Fruit fly (Drosophila melanogaster) whole organism, embryonic: ENCODE measurements around the gene CG3149.

ENCODE experiments used
- Adf1 ChIP-seq: fragments of 200-800 bp; sonication (Bioruptor generic); IDR thresholded peaks from 2 replicates; pipeline ENCODE4 v1.3.6; 2022; ENCODE audit warnings: missing biosample characterization, missing genetic modification characterization
- Bteb2 ChIP-seq: fragments of 200-800 bp; sonication (Bioruptor generic); optimal IDR thresholded peaks from 2 replicates; lab custom pipeline; 2016; ENCODE audit warnings: missing biosample characterization, missing genetic modification characterization
- CG10431 ChIP-seq: fragments of 200-800 bp; sonication (Bioruptor generic); optimal IDR thresholded peaks from 3 replicates; lab custom pipeline; 2018; ENCODE audit warnings: missing biosample characterization, mild to moderate bottlenecking, missing genetic modification characterization
- CG11093 ChIP-seq: fragments of 200-800 bp; sonication (Bioruptor generic); IDR thresholded peaks from 3 replicates; pipeline ENCODE4 v1.3.6; 2022; ENCODE audit warnings: missing biosample characterization, missing genetic modification characterization
- CG12299 ChIP-seq: fragments of 200-800 bp; sonication (Bioruptor generic); optimal IDR thresholded peaks from 2 replicates; lab custom pipeline; 2018; ENCODE audit warnings: missing biosample characterization, mild to moderate bottlenecking, missing genetic modification characterization
- CG1233 ChIP-seq: fragments of 200-800 bp; sonication (Bioruptor generic); optimal IDR thresholded peaks from 4 replicates; lab custom pipeline; 2018; ENCODE audit warnings: missing biosample characterization, mild to moderate bottlenecking, missing genetic modification characterization
- CG12659 ChIP-seq: fragments of 200-800 bp; sonication (Bioruptor generic); optimal IDR thresholded peaks from 3 replicates; lab custom pipeline; 2017; ENCODE audit warnings: mild to moderate bottlenecking, missing biosample characterization, missing genetic modification reagents, missing genetic modification characterization
- CG14014 ChIP-seq: fragments of 200-800 bp; sonication (Bioruptor generic); IDR thresholded peaks from 2 replicates; pipeline ENCODE4 v1.3.6; 2022; ENCODE audit warnings: missing biosample characterization, missing genetic modification characterization
- CG17612 ChIP-seq: fragments of 200-800 bp; sonication (Bioruptor generic); IDR thresholded peaks from 2 replicates; pipeline ENCODE4 v1.3.6; 2022; ENCODE audit warnings: missing biosample characterization, missing genetic modification characterization
- CG1832 ChIP-seq: fragments of 200-800 bp; sonication (Bioruptor generic); optimal IDR thresholded peaks from 2 replicates; lab custom pipeline; 2017; ENCODE audit warnings: missing biosample characterization, mild to moderate bottlenecking, missing genetic modification characterization, inconsistent platforms
- CG31388 ChIP-seq: fragments of 200-800 bp; sonication (Bioruptor generic); optimal IDR thresholded peaks from 2 replicates; lab custom pipeline; 2016; ENCODE audit warnings: missing biosample characterization, missing genetic modification characterization
- CG34422 ChIP-seq: fragments of 200-800 bp; sonication (Bioruptor generic); IDR thresholded peaks from 3 replicates; pipeline ENCODE4 v1.3.6; 2022; ENCODE audit warnings: missing biosample characterization, missing genetic modification characterization
- CG4820 ChIP-seq: fragments of 200-800 bp; sonication (Bioruptor generic); optimal IDR thresholded peaks from 3 replicates; lab custom pipeline; 2016; ENCODE audit warnings: missing biosample characterization, missing genetic modification characterization
- CG5180 ChIP-seq: fragments of 200-800 bp; sonication (Bioruptor generic); optimal IDR thresholded peaks from 3 replicates; lab custom pipeline; 2017; ENCODE audit warnings: missing biosample characterization, missing genetic modification characterization, mild to moderate bottlenecking, moderate library complexity, missing genetic modification reagents
- CG6175 ChIP-seq: fragments of 200-800 bp; sonication (Bioruptor generic); IDR thresholded peaks from 3 replicates; pipeline ENCODE4 v1.3.6; 2022; ENCODE audit warnings: missing biosample characterization, missing genetic modification characterization
- CG8388 ChIP-seq: fragments of 200-800 bp; sonication (Bioruptor generic); optimal IDR thresholded peaks from 2 replicates; lab custom pipeline; 2019; ENCODE audit warnings: missing biosample characterization, mild to moderate bottlenecking, missing genetic modification characterization, moderate library complexity
- CG9609 ChIP-seq: fragments of 200-800 bp; sonication (Bioruptor generic); optimal IDR thresholded peaks from 3 replicates; lab custom pipeline; 2016; ENCODE audit warnings: missing biosample characterization, missing genetic modification characterization
- CG9797 ChIP-seq: fragments of 200-800 bp; sonication (Bioruptor generic); optimal IDR thresholded peaks from 3 replicates; lab custom pipeline; 2018; ENCODE audit warnings: missing biosample characterization, mild to moderate bottlenecking, missing genetic modification characterization
- Camta ChIP-seq: fragments of 200-800 bp; sonication (Bioruptor generic); optimal IDR thresholded peaks from 2 replicates; lab custom pipeline; 2016; ENCODE audit warnings: missing biosample characterization, missing genetic modification characterization
- D19A ChIP-seq: fragments of 200-800 bp; optimal IDR thresholded peaks from 3 replicates; lab custom pipeline; 2019; ENCODE audit warnings: missing biosample characterization, mild to moderate bottlenecking, missing genetic modification characterization, moderate library complexity
- D19B ChIP-seq: fragments of 200-800 bp; sonication (Bioruptor generic); optimal IDR thresholded peaks from 2 replicates; lab custom pipeline; 2017; ENCODE audit warnings: missing biosample characterization, mild to moderate bottlenecking, missing genetic modification characterization
- Dip2 ChIP-seq: fragments of 200-800 bp; sonication (Bioruptor generic); IDR thresholded peaks from 2 replicates; pipeline ENCODE4 v1.3.6; 2022; ENCODE audit warnings: missing biosample characterization, missing genetic modification characterization
- Ets97D ChIP-seq: fragments of 200-800 bp; sonication (Bioruptor generic); optimal IDR thresholded peaks from 3 replicates; lab custom pipeline; 2016; ENCODE audit warnings: missing biosample characterization, missing genetic modification characterization
- Hmx ChIP-seq: fragments of 200-800 bp; sonication (Bioruptor generic); optimal IDR thresholded peaks from 2 replicates; lab custom pipeline; 2016; ENCODE audit warnings: missing biosample characterization, missing genetic modification characterization
- Hr3 ChIP-seq: fragments of 200-800 bp; sonication (Bioruptor generic); optimal IDR thresholded peaks from 3 replicates; lab custom pipeline; 2016; ENCODE audit warnings: missing biosample characterization, missing genetic modification characterization
- Hr39 ChIP-seq: fragments of >200 bp; optimal IDR thresholded peaks from 2 replicates; lab custom pipeline; 2017
- Kr ChIP-seq: fragments of 200-800 bp; sonication (Bioruptor generic); optimal IDR thresholded peaks from 2 replicates; lab custom pipeline; 2017; ENCODE audit warnings: missing biosample characterization, mild to moderate bottlenecking, missing genetic modification characterization
- Lim3 ChIP-seq: fragments of 200-800 bp; sonication (Bioruptor generic); IDR thresholded peaks from 2 replicates; pipeline ENCODE4 v1.3.6; 2022; ENCODE audit warnings: missing biosample characterization, missing genetic modification characterization
- Meics ChIP-seq: fragments of 200-800 bp; sonication (Bioruptor generic); optimal IDR thresholded peaks from 2 replicates; lab custom pipeline; 2017; ENCODE audit warnings: missing biosample characterization, mild to moderate bottlenecking, missing genetic modification characterization
- PHDP ChIP-seq: fragments of 200-800 bp; sonication (Bioruptor generic); optimal IDR thresholded peaks from 3 replicates; lab custom pipeline; 2018; ENCODE audit warnings: missing biosample characterization, mild to moderate bottlenecking, missing genetic modification characterization, moderate library complexity
- Scr ChIP-seq: fragments of 200-800 bp; sonication (Bioruptor generic); IDR thresholded peaks from 2 replicates; pipeline ENCODE4 v1.3.6; 2022; ENCODE audit warnings: missing biosample characterization, missing genetic modification characterization; ENCODE audit not compliant: partially characterized antibody
- Sox100B ChIP-seq: fragments of 200-800 bp; sonication (Bioruptor generic); optimal IDR thresholded peaks from 3 replicates; lab custom pipeline; 2018; ENCODE audit warnings: missing biosample characterization, mild to moderate bottlenecking, missing genetic modification characterization
- cas ChIP-seq: fragments of 200-800 bp; sonication (Bioruptor generic); IDR thresholded peaks from 2 replicates; pipeline ENCODE4 v1.3.6; 2022; ENCODE audit warnings: missing biosample characterization, missing genetic modification characterization
- chinmo ChIP-seq: fragments of 200-800 bp; sonication (Bioruptor generic); IDR thresholded peaks from 4 replicates; pipeline ENCODE4 v1.3.6; 2022; ENCODE audit warnings: missing biosample characterization, missing genetic modification characterization; ENCODE audit not compliant: partially characterized antibody
- corto ChIP-seq: fragments of 200-800 bp; sonication (Bioruptor generic); optimal IDR thresholded peaks from 2 replicates; lab custom pipeline; 2016; ENCODE audit warnings: missing biosample characterization, mild to moderate bottlenecking, missing genetic modification characterization, moderate library complexity
- dati ChIP-seq: fragments of 200-800 bp; sonication (Bioruptor generic); IDR thresholded peaks from 2 replicates; pipeline ENCODE4 v1.3.6; 2022; ENCODE audit warnings: missing biosample characterization, missing genetic modification characterization
- dmrt99B ChIP-seq: fragments of 200-800 bp; sonication (Bioruptor generic); optimal IDR thresholded peaks from 2 replicates; lab custom pipeline; 2018; ENCODE audit warnings: missing biosample characterization, mild to moderate bottlenecking, missing genetic modification characterization, moderate library complexity
- ewg ChIP-seq: fragments of 200-800 bp; sonication (Bioruptor generic); optimal IDR thresholded peaks from 3 replicates; lab custom pipeline; 2017; ENCODE audit warnings: mild to moderate bottlenecking, missing biosample characterization, missing genetic modification reagents, missing genetic modification characterization
- fru ChIP-seq: fragments of >200 bp; optimal IDR thresholded peaks from 2 replicates; lab custom pipeline; 2017
- lab ChIP-seq: fragments of 200-800 bp; sonication (Bioruptor generic); optimal IDR thresholded peaks from 3 replicates; lab custom pipeline; 2017; ENCODE audit warnings: missing biosample characterization, missing genetic modification characterization, mild to moderate bottlenecking, moderate library complexity, missing genetic modification reagents
- lov ChIP-seq, 2 experiments: fragments of 200-800 bp in 1 of 2; fragments of >200 bp in 1 of 2; sonication (Bioruptor generic) in 1 of 2; IDR thresholded peaks in 1 of 2; optimal IDR thresholded peaks in 1 of 2; 2 replicates in 1 of 2; 3 replicates in 1 of 2; pipeline versions ENCODE4 v1.3.6 to Lab custom; 2017 to 2022; ENCODE audit warnings: missing biosample characterization in 1 of 2, missing genetic modification characterization in 1 of 2
- otp ChIP-seq: fragments of 200-800 bp; sonication (Bioruptor generic); IDR thresholded peaks from 3 replicates; pipeline ENCODE4, ENCODE4 v1.3.6; 2022; ENCODE audit warnings: missing biosample characterization, missing genetic modification characterization
- pb ChIP-seq: fragments of 200-800 bp; sonication (Bioruptor generic); optimal IDR thresholded peaks from 3 replicates; lab custom pipeline; 2016; ENCODE audit warnings: missing biosample characterization, missing genetic modification characterization
- pros ChIP-seq: fragments of 200-800 bp; sonication (Bioruptor generic); optimal IDR thresholded peaks from 3 replicates; lab custom pipeline; 2019; ENCODE audit warnings: missing biosample characterization, mild to moderate bottlenecking, missing genetic modification characterization, moderate library complexity
- rib ChIP-seq: fragments of 200-800 bp; sonication (Bioruptor generic); IDR thresholded peaks from 2 replicates; pipeline ENCODE4 v1.3.6; 2022; ENCODE audit warnings: missing biosample characterization, missing genetic modification characterization
- ro ChIP-seq: fragments of 200-800 bp; sonication (Bioruptor generic); IDR thresholded peaks from 2 replicates; pipeline ENCODE4 v1.3.6; 2022; ENCODE audit warnings: missing biosample characterization, missing genetic modification characterization
- run ChIP-seq: fragments of 200-800 bp; sonication (Bioruptor generic); optimal IDR thresholded peaks from 3 replicates; lab custom pipeline; 2018; ENCODE audit warnings: missing biosample characterization, mild to moderate bottlenecking, missing genetic modification characterization
- slbo ChIP-seq: fragments of 200-800 bp; sonication (Bioruptor generic); IDR thresholded peaks from 2 replicates; pipeline ENCODE4 v1.3.6; 2022; ENCODE audit warnings: missing biosample characterization, missing genetic modification characterization
- slp2 ChIP-seq: fragments of 200-800 bp; sonication (Bioruptor generic); optimal IDR thresholded peaks from 2 replicates; lab custom pipeline; 2016; ENCODE audit warnings: missing biosample characterization, missing genetic modification characterization
- tup ChIP-seq: fragments of 200-800 bp; sonication (Bioruptor generic); optimal IDR thresholded peaks from 2 replicates; lab custom pipeline; 2016; ENCODE audit warnings: missing biosample characterization, mild to moderate bottlenecking, missing genetic modification characterization, moderate library complexity

Gene CG3149

dm6 chrX:5648437-5648959, 46.5 kb downstream of the CG3149 start, which contains the start of gene OtopLa (continued):
- TF ChIP-seq fru, result no peak
- TF ChIP-seq CG1233 (GFP tag; lab: Kevin White, UChicago), result peak; percentile 75
- TF ChIP-seq corto (GFP tag; lab: Kevin White, UChicago), result peak; percentile 4
- TF ChIP-seq Hr39, result no peak
- peak; percentile 86 for TF ChIP-seq PHDP
- peak; percentile 81 for TF ChIP-seq CG8388 (GFP tag; lab: Kevin White, UChicago)
- no peak for TF ChIP-seq lov (optimal IDR thresholded peaks at IDR 0.05; lab: Kevin White, UChicago)
- TF ChIP-seq lov (GFP tag; IDR thresholded peaks at IDR 0.05; lab: Robert Waterston, UW), result peak; percentile 85
- TF ChIP-seq Lim3, result peak; percentile 57
- peak; percentile 57 for TF ChIP-seq Bteb2 (GFP tag; lab: Kevin White, UChicago)
- peak; percentile 90 for TF ChIP-seq lab
- TF ChIP-seq CG9609 (GFP tag; lab: Kevin White, UChicago), result peak; percentile 71
- TF ChIP-seq slp2 (GFP tag; lab: Kevin White, UChicago), result peak; percentile 72
- TF ChIP-seq CG17612 (GFP tag; lab: Robert Waterston, UW), result peak; percentile 58; the same call in 1 of the 2 replicates
- TF ChIP-seq CG14014 (GFP tag; lab: Robert Waterston, UW), result peak; percentile 83
- 0 out of 4 replicates have a peak, but pooled peaks have one; percentile 9 for TF ChIP-seq chinmo (GFP tag; lab: Robert Waterston, UW)
- TF ChIP-seq CG11093, result peak; percentile 76
- peak; percentile 50 for TF ChIP-seq CG10431 (GFP tag; lab: Kevin White, UChicago)
- TF ChIP-seq D19A (tag; lab: Kevin White, UChicago), result peak; percentile 74
- TF ChIP-seq CG6175 (GFP tag; lab: Robert Waterston, UW), result peak; percentile 50; the same call in 1 of the 3 replicates
- TF ChIP-seq CG34422 (GFP tag; lab: Robert Waterston, UW), result peak; percentile 88
- no peak for TF ChIP-seq Dip2 (GFP tag; lab: Robert Waterston, UW)
- TF ChIP-seq CG31388, result peak; percentile 60
- peak; percentile 68 for TF ChIP-seq CG5180 (GFP tag; lab: Kevin White, UChicago)
- TF ChIP-seq CG9797 (GFP tag; lab: Kevin White, UChicago), result no peak
- TF ChIP-seq Camta (GFP tag; lab: Kevin White, UChicago), result peak; percentile 85
- 0 out of 2 replicates have a peak, but pooled peaks have one; percentile 49 for TF ChIP-seq cas
- TF ChIP-seq dati (GFP tag; lab: Robert Waterston, UW), result peak; percentile 52
- no peak for TF ChIP-seq Scr
- TF ChIP-seq otp, result peak; percentile 87
- TF ChIP-seq Sox100B (GFP tag; lab: Kevin White, UChicago), result peak; percentile 75
- peak; percentile 78 for TF ChIP-seq CG12659 (GFP tag; lab: Kevin White, UChicago)
- TF ChIP-seq CG1832 (GFP tag; lab: Kevin White, UChicago), result no peak
- TF ChIP-seq Meics (GFP tag; lab: Kevin White, UChicago), result peak; percentile 82
- peak; percentile 50; the same call in 1 of the 2 replicates for TF ChIP-seq ro (GFP tag; lab: Robert Waterston, UW)
- peak; percentile 86 for TF ChIP-seq slbo (GFP tag; lab: Robert Waterston, UW)
- 0 out of 2 replicates have a peak, but pooled peaks have one; percentile 52 for TF ChIP-seq rib
- peak; percentile 58 for TF ChIP-seq Hmx
- TF ChIP-seq Hr3 (GFP tag; lab: Kevin White, UChicago), result peak; percentile 71
- TF ChIP-seq dmrt99B, result peak; percentile 89
- TF ChIP-seq Kr, result no peak
- peak; percentile 55 for TF ChIP-seq D19B (GFP tag; lab: Kevin White, UChicago)
- TF ChIP-seq CG12299 (tag; lab: Kevin White, UChicago), result peak; percentile 71
- TF ChIP-seq tup (GFP tag; lab: Kevin White, UChicago), result peak; percentile 64
- TF ChIP-seq run (tag; lab: Kevin White, UChicago), result peak; percentile 56
- peak; percentile 85 for TF ChIP-seq CG4820 (GFP tag; lab: Kevin White, UChicago)
- peak; percentile 74 for TF ChIP-seq ewg (GFP tag; lab: Kevin White, UChicago)
- TF ChIP-seq Adf1 (GFP tag; lab: Robert Waterston, UW), result peak; percentile 62
- peak; percentile 56 for TF ChIP-seq Ets97D (GFP tag; lab: Kevin White, UChicago)
- no peak for TF ChIP-seq pros (GFP tag; lab: Kevin White, UChicago)
- TF ChIP-seq pb (GFP tag; lab: Kevin White, UChicago), result peak; percentile 77
